Fruit fly (Drosophila melanogaster): Measurements from ENCODE around the gene ninaA.
A peak's percentile ranks its signal among the peaks of the same experiment; 100 is the strongest.

Gene ninaA

dm6 chr2L:855052-855547 is 22.0 kb upstream of the ninaA start, which contains the start of gene CG13949 (continued):
- TF ChIP-seq CG8924 (tag; optimal IDR thresholded peaks at IDR 0.05) (peak; percentile 53), CTCF (GFP tag; optimal IDR thresholded peaks at IDR 0.05) (peak; percentile 54), Hr51 (GFP tag; optimal IDR thresholded peaks at IDR 0.05) (peak in 1 of 2 experiments; percentile 63), CG17829 (tag; optimal IDR thresholded peaks at IDR 0.05) (peak; percentile 66), CG4424 (GFP tag; optimal IDR thresholded peaks at IDR 0.05) (peak; percentile 44), gce (GFP tag; IDR thresholded peaks at IDR 0.05) (0 out of 3 replicates have a peak, but pooled peaks have one; percentile 64), CG30020 (tag; optimal IDR thresholded peaks at IDR 0.05) (peak; percentile 23), az2 (GFP tag; optimal IDR thresholded peaks at IDR 0.05) (peak; percentile 56), Rx (GFP tag; IDR thresholded peaks at IDR 0.05) (peak; percentile 57; the same call in 1 of the 2 replicates), CG4707 (GFP tag; optimal IDR thresholded peaks at IDR 0.05) (no peak), NC2α (GFP tag; optimal IDR thresholded peaks at IDR 0.05) (no peak), Gug (GFP tag; IDR thresholded peaks at IDR 0.05) (peak; percentile 64), HmgD (GFP tag; optimal IDR thresholded peaks at IDR 0.05) (peak; percentile 82), Meics (GFP tag; optimal IDR thresholded peaks at IDR 0.05) (peak; percentile 54), CG17328 (GFP tag; IDR thresholded peaks at IDR 0.05) (peak; percentile 73), Six4 (GFP tag; optimal IDR thresholded peaks at IDR 0.05) (peak; percentile 0), knrl (GFP tag; IDR thresholded peaks at IDR 0.05; ENCODE audit: partially characterized antibody) (peak; percentile 56), pho (GFP tag; optimal IDR thresholded peaks at IDR 0.05) (peak; percentile 66), CG7963 (GFP tag; IDR thresholded peaks at IDR 0.05; ENCODE audit: partially characterized antibody) (no peak), CG4820 (GFP tag; optimal IDR thresholded peaks at IDR 0.05) (peak; percentile 17), Sox100B (GFP tag; optimal IDR thresholded peaks at IDR 0.05) (peak; percentile 15), Doc3 (GFP tag; IDR thresholded peaks at IDR 0.05; ENCODE audit: partially characterized antibody) (no peak), CG18599 (GFP tag; optimal IDR thresholded peaks at IDR 0.05) (peak; percentile 70), CG12104 (GFP tag; optimal IDR thresholded peaks at IDR 0.05) (peak; percentile 31), Bteb2 (GFP tag; optimal IDR thresholded peaks at IDR 0.05) (peak; percentile 75), CG14860 (GFP tag; IDR thresholded peaks at IDR 0.05; ENCODE audit: partially characterized antibody) (no peak), CG10979 (tag; optimal IDR thresholded peaks at IDR 0.05) (peak; percentile 53), CG6791 (GFP tag; IDR thresholded peaks at IDR 0.05; ENCODE audit: partially characterized antibody) (peak; percentile 65; the same call in 2 of the 3 replicates), toy (GFP tag; IDR thresholded peaks at IDR 0.05) (peak; percentile 20; the same call in 1 of the 2 replicates), grn (GFP tag; optimal IDR thresholded peaks at IDR 0.05) (peak; percentile 56), CG11093 (GFP tag; IDR thresholded peaks at IDR 0.05) (no peak), BtbVII (GFP tag; optimal IDR thresholded peaks at IDR 0.05) (peak; percentile 42), ERR (GFP tag; optimal IDR thresholded peaks at IDR 0.05) (no peak), CG13775 (GFP tag; optimal IDR thresholded peaks at IDR 0.05) (peak; percentile 36), Opbp (GFP tag; IDR thresholded peaks at IDR 0.05; ENCODE audit: partially characterized antibody) (peak; percentile 63), dysf (GFP tag; IDR thresholded peaks at IDR 0.05) (peak; percentile 76), gem (tag; optimal IDR thresholded peaks at IDR 0.05) (peak; percentile 81), MESR4 (GFP tag; optimal IDR thresholded peaks at IDR 0.05) (no peak), Tbp (GFP tag; optimal IDR thresholded peaks at IDR 0.05) (no peak), zfh1 (GFP tag; IDR thresholded peaks at IDR 0.05) (peak; percentile 77; the same call in 2 of the 3 replicates), CG10565 (GFP tag; optimal IDR thresholded peaks at IDR 0.05) (no peak), Hr39 (optimal IDR thresholded peaks at IDR 0.05) (no peak), D19B (GFP tag; optimal IDR thresholded peaks at IDR 0.05) (no peak), HHEX (GFP tag; optimal IDR thresholded peaks at IDR 0.05) (peak; percentile 10), CG14050 (GFP tag; IDR thresholded peaks at IDR 0.05) (peak; percentile 52; the same call in 2 of the 3 replicates), CG14965 (GFP tag; optimal IDR thresholded peaks at IDR 0.05; ENCODE audit: borderline replicate concordance) (no peak), CG6689 (GFP tag; IDR thresholded peaks at IDR 0.05) (peak; percentile 65), CG11723 (GFP tag; optimal IDR thresholded peaks at IDR 0.05) (no peak), pb (GFP tag; optimal IDR thresholded peaks at IDR 0.05) (no peak), crc (GFP tag; optimal IDR thresholded peaks at IDR 0.05) (no peak), odd (GFP tag; optimal IDR thresholded peaks at IDR 0.05) (peak; percentile 22)

All from whole organism, embryonic.